Worm (Caenorhabditis elegans): ENCODE measurements around the gene nhr-232.

DNA sequence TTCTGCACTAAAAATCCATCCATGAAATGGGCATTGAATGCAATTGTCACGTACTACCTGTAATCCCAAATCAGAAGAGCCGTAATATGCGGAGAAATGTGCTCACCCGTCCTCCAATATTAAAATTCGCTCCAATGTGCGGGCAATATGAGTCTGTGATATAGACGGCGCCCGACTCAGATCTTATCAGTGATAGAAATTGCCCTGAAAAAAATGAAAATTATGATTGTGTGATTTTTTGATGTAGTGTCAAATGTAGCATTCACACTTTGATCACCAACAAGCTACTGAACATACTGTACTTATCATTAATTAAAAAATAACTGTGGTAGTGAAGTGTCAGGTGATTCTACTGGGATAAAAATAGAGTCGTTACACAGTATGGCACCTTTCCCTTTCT is 31.4 kb upstream of the nhr-232 start:
- no peak for TF ChIP-seq W03F9.2 (tag; optimal IDR thresholded peaks at IDR 0.05)
- TF ChIP-seq him-1 (tag; optimal IDR thresholded peaks at IDR 0.05): no peak
